Worm (Caenorhabditis elegans) whole organism, midembryonic: Measurements from ENCODE around the gene gcy-15.

Experiments used
- T22C8.4 ChIP-seq: fragments of 200-800 bp; sonication (Bioruptor generic); IDR thresholded peaks from 2 replicates; pipeline ENCODE4 v1.3.6; 2022; ENCODE audit warnings: missing genetic modification characterization, missing compliant biosample characterization
- flt-1 ChIP-seq: fragments of 200-800 bp; sonication (Bioruptor generic); IDR thresholded peaks from 2 replicates; pipeline ENCODE4 v1.3.6; 2022; ENCODE audit warnings: missing genetic modification characterization, missing compliant biosample characterization
- klf-2 ChIP-seq: fragments of 200-800 bp; sonication (Bioruptor generic); conservative IDR thresholded peaks from 2 replicates; pipeline ENCODE4 v1.3.6; 2022; ENCODE audit warnings: missing genetic modification reagents, missing genetic modification characterization, missing compliant biosample characterization
- med-1 ChIP-seq: sonication (generic microtip); optimal IDR thresholded peaks from 2 replicates; lab custom pipeline; 2017; ENCODE audit warnings: missing genetic modification characterization, mild to moderate bottlenecking, missing compliant biosample characterization, antibody characterized with exemption, missing genetic modification reagents; ENCODE audit not compliant: insufficient read depth
- ref-1 ChIP-seq: fragments of 200-800 bp; sonication (Bioruptor generic); conservative IDR thresholded peaks from 2 replicates; pipeline ENCODE4 v1.3.6; 2022; ENCODE audit warnings: missing genetic modification reagents, missing genetic modification characterization, missing compliant biosample characterization
- ztf-23 ChIP-seq: fragments of 200-800 bp; sonication (Bioruptor generic); IDR thresholded peaks from 2 replicates; pipeline ENCODE4 v1.3.6; 2022; ENCODE audit warnings: missing genetic modification reagents, missing genetic modification characterization, missing compliant biosample characterization

- TF ChIP-seq flt-1 (GFP tag; lab: Robert Waterston, UW) (no peak), ref-1 (GFP tag; lab: Robert Waterston, UW) (no peak), T22C8.4 (GFP tag; lab: Robert Waterston, UW) (no peak), klf-2 (GFP tag; lab: Robert Waterston, UW) (no peak), ztf-23 (no peak), med-1 (GFP tag; lab: Kevin White, UChicago) (no peak)
Observed at ce11 chrII:3209251-3209650, 12.4 kb upstream of the gcy-15 start, which contains the start of gene ZC239.6.
